Fruit fly (Drosophila melanogaster) whole organism, prepupa: ENCODE data around the gene CG31915.

Experiments used
- CG10631 ChIP-seq: fragments of 200-800 bp; sonication (Bioruptor generic); optimal IDR thresholded peaks from 2 replicates; lab custom pipeline; 2016; ENCODE audit warnings: missing biosample characterization, missing genetic modification characterization
- CG11294 ChIP-seq: fragments of 200-800 bp; sonication (Bioruptor generic); IDR thresholded peaks from 2 replicates; pipeline ENCODE4 v1.3.6; 2022; ENCODE audit warnings: missing biosample characterization, missing genetic modification characterization
- CG11762 ChIP-seq: fragments of 200-800 bp; sonication (Bioruptor generic); optimal IDR thresholded peaks from 3 replicates; lab custom pipeline; 2016; ENCODE audit warnings: missing biosample characterization, missing genetic modification characterization; ENCODE audit not compliant: insufficient read depth
- CG11902 ChIP-seq: fragments of 200-800 bp; sonication (Bioruptor generic); optimal IDR thresholded peaks from 3 replicates; lab custom pipeline; 2016; ENCODE audit warnings: missing biosample characterization, missing genetic modification characterization
- CG15336 ChIP-seq: fragments of 200-800 bp; sonication (Bioruptor generic); IDR thresholded peaks from 2 replicates; pipeline ENCODE4 v1.3.6; 2022; ENCODE audit warnings: missing biosample characterization, missing genetic modification characterization
- CG1621 ChIP-seq: fragments of 200-800 bp; sonication (Bioruptor generic); optimal IDR thresholded peaks from 3 replicates; lab custom pipeline; 2018; ENCODE audit warnings: missing biosample characterization, mild to moderate bottlenecking, missing genetic modification characterization
- CG3032 ChIP-seq: fragments of 200-800 bp; optimal IDR thresholded peaks from 2 replicates; lab custom pipeline; 2019; ENCODE audit warnings: missing biosample characterization, mild to moderate bottlenecking, missing genetic modification characterization, moderate library complexity
- CG31627 ChIP-seq: fragments of 200-800 bp; sonication (Bioruptor generic); optimal IDR thresholded peaks from 3 replicates; lab custom pipeline; 2016; ENCODE audit warnings: missing biosample characterization, missing genetic modification characterization
- CG32006 ChIP-seq: fragments of 200-800 bp; sonication (Bioruptor generic); optimal IDR thresholded peaks from 3 replicates; lab custom pipeline; 2017; ENCODE audit warnings: missing biosample characterization, mild to moderate bottlenecking, missing genetic modification characterization
- CG4318 ChIP-seq: fragments of 200-800 bp; sonication (Bioruptor generic); optimal IDR thresholded peaks from 3 replicates; lab custom pipeline; 2017; ENCODE audit warnings: missing biosample characterization, mild to moderate bottlenecking, missing genetic modification characterization
- CG6163 ChIP-seq: fragments of 200-800 bp; sonication (Bioruptor generic); IDR thresholded peaks from 3 replicates; pipeline ENCODE4 v1.3.6; 2022; ENCODE audit warnings: missing biosample characterization, missing genetic modification characterization
- CG6276 ChIP-seq: fragments of 200-800 bp; sonication (Bioruptor generic); optimal IDR thresholded peaks from 2 replicates; lab custom pipeline; 2017; ENCODE audit warnings: missing biosample characterization, mild to moderate bottlenecking, missing genetic modification characterization
- CG6792 ChIP-seq: fragments of 200-800 bp; sonication (Bioruptor generic); optimal IDR thresholded peaks from 3 replicates; lab custom pipeline; 2016; ENCODE audit warnings: missing biosample characterization, missing genetic modification characterization
- CG6854 ChIP-seq: fragments of 200-800 bp; sonication (Bioruptor generic); optimal IDR thresholded peaks from 2 replicates; lab custom pipeline; 2017; ENCODE audit warnings: missing biosample characterization, mild to moderate bottlenecking, missing genetic modification characterization
- CG7368 ChIP-seq: fragments of 200-800 bp; sonication (Bioruptor generic); optimal IDR thresholded peaks from 3 replicates; lab custom pipeline; 2016; ENCODE audit warnings: missing biosample characterization, missing genetic modification characterization
- CG8632 ChIP-seq: fragments of 200-800 bp; sonication (Bioruptor generic); optimal IDR thresholded peaks from 3 replicates; lab custom pipeline; 2016; ENCODE audit warnings: missing biosample characterization, missing genetic modification characterization
- Eip78C ChIP-seq: fragments of 200-800 bp; sonication (Bioruptor generic); peaks from one replicate; lab custom pipeline; 2016; ENCODE audit warnings: missing biosample characterization, missing genetic modification characterization
- Eip93F ChIP-seq: fragments of 200-800 bp; sonication (Bioruptor generic); optimal IDR thresholded peaks from 2 replicates; lab custom pipeline; 2016; ENCODE audit warnings: missing biosample characterization, mild to moderate bottlenecking, missing genetic modification characterization
- Ets21C ChIP-seq: fragments of 200-800 bp; sonication (Bioruptor generic); optimal IDR thresholded peaks from 3 replicates; lab custom pipeline; 2016; ENCODE audit warnings: missing biosample characterization, missing genetic modification characterization
- Ets96B ChIP-seq: fragments of 200-800 bp; optimal IDR thresholded peaks from 2 replicates; lab custom pipeline; 2019; ENCODE audit warnings: missing biosample characterization, mild to moderate bottlenecking, missing genetic modification characterization, moderate library complexity
- Hr38 ChIP-seq: sonication (Bioruptor generic); optimal IDR thresholded peaks from 2 replicates; lab custom pipeline; 2016; ENCODE audit warnings: missing biosample characterization, missing genetic modification characterization
- Hr39 ChIP-seq: fragments of 200-800 bp; sonication (Bioruptor generic); optimal IDR thresholded peaks from 2 replicates; lab custom pipeline; 2016; ENCODE audit warnings: missing biosample characterization, missing genetic modification characterization
- Lpt ChIP-seq: fragments of 200-800 bp; sonication (Bioruptor generic); optimal IDR thresholded peaks from 3 replicates; lab custom pipeline; 2016; ENCODE audit warnings: missing biosample characterization, missing genetic modification characterization
- Met ChIP-seq: fragments of 200-800 bp; sonication (Bioruptor generic); optimal IDR thresholded peaks from 3 replicates; lab custom pipeline; 2016; ENCODE audit warnings: missing biosample characterization, missing genetic modification characterization
- OdsH ChIP-seq: fragments of 200-800 bp; sonication (Bioruptor generic); optimal IDR thresholded peaks from 3 replicates; lab custom pipeline; 2016; ENCODE audit warnings: missing biosample characterization, missing genetic modification characterization
- Smox ChIP-seq: fragments of 200-800 bp; sonication (Bioruptor generic); optimal IDR thresholded peaks from 3 replicates; lab custom pipeline; 2016; ENCODE audit warnings: missing biosample characterization, missing genetic modification characterization
- Sox15 ChIP-seq: fragments of 200-800 bp; sonication (Bioruptor generic); optimal IDR thresholded peaks from 3 replicates; lab custom pipeline; 2016; ENCODE audit warnings: missing biosample characterization, missing genetic modification characterization
- achi ChIP-seq: fragments of 200-800 bp; sonication (Bioruptor generic); optimal IDR thresholded peaks from 3 replicates; lab custom pipeline; 2016; ENCODE audit warnings: missing biosample characterization, missing genetic modification characterization
- acj6 ChIP-seq: fragments of 200-800 bp; sonication (Bioruptor generic); optimal IDR thresholded peaks from 3 replicates; lab custom pipeline; 2016; ENCODE audit warnings: missing biosample characterization, missing genetic modification characterization
- dsx ChIP-seq: fragments of 200-800 bp; optimal IDR thresholded peaks from 3 replicates; lab custom pipeline; 2019; ENCODE audit warnings: missing biosample characterization, mild to moderate bottlenecking, missing genetic modification characterization, moderate library complexity; ENCODE audit not compliant: poor library complexity, severe bottlenecking
- eg ChIP-seq: fragments of 200-800 bp; sonication (Bioruptor generic); IDR thresholded peaks from 3 replicates; pipeline ENCODE4 v1.3.6; 2022; ENCODE audit warnings: missing biosample characterization, missing genetic modification characterization
- esn ChIP-seq: fragments of 200-800 bp; sonication (Bioruptor generic); optimal IDR thresholded peaks from 2 replicates; lab custom pipeline; 2016; ENCODE audit warnings: missing biosample characterization, mild to moderate bottlenecking, missing genetic modification characterization, moderate library complexity
- fd85E ChIP-seq: fragments of 200-800 bp; sonication (Bioruptor generic); optimal IDR thresholded peaks from 3 replicates; lab custom pipeline; 2016; ENCODE audit warnings: missing biosample characterization, missing genetic modification characterization
- fkh ChIP-seq: fragments of 200-800 bp; sonication (Bioruptor generic); optimal IDR thresholded peaks from 3 replicates; lab custom pipeline; 2017; ENCODE audit warnings: missing biosample characterization, mild to moderate bottlenecking, missing genetic modification characterization, moderate library complexity
- salr ChIP-seq, 2 experiments: fragments of 200-800 bp; sonication (Bioruptor generic); optimal IDR thresholded peaks; 3 replicates each; lab custom pipeline; 2016 to 2018; ENCODE audit warnings: missing biosample characterization in 2 of 2, missing genetic modification characterization in 2 of 2, mild to moderate bottlenecking in 1 of 2
- spab ChIP-seq: fragments of 200-800 bp; sonication (Bioruptor generic); optimal IDR thresholded peaks from 2 replicates; lab custom pipeline; 2017; ENCODE audit warnings: missing biosample characterization, mild to moderate bottlenecking, missing genetic modification characterization, missing genetic modification reagents
- ss ChIP-seq, 2 experiments: fragments of 200-800 bp; sonication (Bioruptor generic); optimal IDR thresholded peaks; 2 replicates in 1 of 2; 3 replicates in 1 of 2; lab custom pipeline; 2017 to 2018; ENCODE audit warnings: mild to moderate bottlenecking in 2 of 2, missing biosample characterization in 2 of 2, missing genetic modification characterization in 2 of 2, moderate library complexity in 1 of 2
- svp ChIP-seq: fragments of 200-800 bp; sonication (Bioruptor generic); peaks from one replicate; lab custom pipeline; 2016; ENCODE audit warnings: missing biosample characterization, missing genetic modification characterization
- topi ChIP-seq: fragments of 200-800 bp; sonication (Bioruptor generic); optimal IDR thresholded peaks from 3 replicates; lab custom pipeline; 2016; ENCODE audit warnings: missing biosample characterization, missing genetic modification characterization
- vri ChIP-seq: fragments of 200-800 bp; sonication (Bioruptor generic); optimal IDR thresholded peaks from 3 replicates; lab custom pipeline; 2016; ENCODE audit warnings: missing biosample characterization, mild to moderate bottlenecking, missing genetic modification characterization

The CG31915 gene

dm6 chr2L:5550735-5551134 lies 22.8 kb downstream of the CG31915 start, which contains the start of gene CG14014:
TSS of gene CG14014 (minus strand) at chr2L:5550835.
- TF ChIP-seq CG4318 (GFP tag; lab: Kevin White, UChicago) (no peak), vri (no peak), CG32006 (GFP tag; lab: Kevin White, UChicago) (no peak), topi (GFP tag; lab: Kevin White, UChicago) (no peak), CG10631 (GFP tag; lab: Kevin White, UChicago) (no peak), salr (GFP tag; optimal IDR thresholded peaks at IDR 0.05; lab: Kevin White, UChicago) (no peak), achi (GFP tag; lab: Kevin White, UChicago) (no peak), eg (GFP tag; lab: Robert Waterston, UW) (no peak), fkh (GFP tag; lab: Kevin White, UChicago) (no peak), CG15336 (no peak), CG8632 (GFP tag; lab: Kevin White, UChicago) (no peak)

- no peak for TF ChIP-seq CG7368 (GFP tag; lab: Kevin White, UChicago)
- TF ChIP-seq OdsH (GFP tag; lab: Kevin White, UChicago) = no peak
- no peak for TF ChIP-seq Hr39 (GFP tag; lab: Kevin White, UChicago)
- TF ChIP-seq Lpt (GFP tag; lab: Kevin White, UChicago) = no peak
- TF ChIP-seq, all 60 proteins: peak for 0
These were observed 23.6 kb downstream of the CG31915 start, which contains the start of gene CG18269 for dm6 chr2L:5551538-5551937. TSS of gene CG18269 (plus strand) at chr2L:5551838.

dm6 chr2L:5553750-5554149 lies 25.8 kb downstream of the CG31915 start, which contains the start of the genes CG14013 and CG14017:
TSS of gene CG14013 (minus strand) at chr2L:5553850.
TSS of gene CG14017 (plus strand) at chr2L:5553897.
- TF ChIP-seq CG32006 (GFP tag; lab: Kevin White, UChicago) (no peak), CG3032 (tag; lab: Kevin White, UChicago) (no peak), Eip93F (GFP tag; lab: Kevin White, UChicago) (no peak), Ets21C (GFP tag; lab: Kevin White, UChicago) (no peak), acj6 (GFP tag; lab: Kevin White, UChicago) (no peak)

dm6 chr2L:5554818-5555217 lies 26.9 kb downstream of the CG31915 start, which contains the start of gene GluRIIA:
TSS of gene GluRIIA (plus strand) at chr2L:5555072.
- TF ChIP-seq Lpt (GFP tag; lab: Kevin White, UChicago) (no peak), Hr38 (no peak), CG11902 (GFP tag; lab: Kevin White, UChicago) (no peak), CG31627 (GFP tag; lab: Kevin White, UChicago) (no peak), CG1621 (tag; lab: Kevin White, UChicago) (no peak), CG11294 (GFP tag; lab: Robert Waterston, UW) (no peak), CG6854 (GFP tag; lab: Kevin White, UChicago) (no peak)

dm6 chr2L:5558809-5559392 lies 31.0 kb downstream of the CG31915 start, which contains the start of gene GluRIIB:
TSS of gene GluRIIB (plus strand) at chr2L:5559342.
- TF ChIP-seq Ets96B (tag; lab: Kevin White, UChicago) = no peak
- no peak for TF ChIP-seq Smox (GFP tag; lab: Kevin White, UChicago)
- TF ChIP-seq Met = no peak
- TF ChIP-seq fd85E (GFP tag; lab: Kevin White, UChicago) = no peak
- TF ChIP-seq CG10631 (GFP tag; lab: Kevin White, UChicago) = no peak

dm6 chr2L:5567103-5567502 lies 39.2 kb downstream of the CG31915 start:
- TF ChIP-seq CG31627 (GFP tag; lab: Kevin White, UChicago) = no peak
- no peak for TF ChIP-seq vri
- no peak for TF ChIP-seq fd85E (GFP tag; lab: Kevin White, UChicago)
- TF ChIP-seq fkh (GFP tag; lab: Kevin White, UChicago) = no peak
- peak; percentile 44 for TF ChIP-seq spab (GFP tag; lab: Kevin White, UChicago)
- TF ChIP-seq CG6163 (GFP tag; lab: Robert Waterston, UW) = peak; percentile 86
- peak in 1 of 2 experiments; percentile 21 for TF ChIP-seq ss (GFP tag; optimal IDR thresholded peaks at IDR 0.05; lab: Kevin White, UChicago)
- TF ChIP-seq Sox15 = peak; percentile 18
- no peak for TF ChIP-seq esn
- peak; percentile 36 for TF ChIP-seq svp (GFP tag; lab: Kevin White, UChicago)
- TF ChIP-seq dsx (GFP tag; lab: Kevin White, UChicago) = peak; percentile 42
- TF ChIP-seq CG7368 (GFP tag; lab: Kevin White, UChicago) = peak; percentile 2
- peak; percentile 60 for TF ChIP-seq CG32006 (GFP tag; lab: Kevin White, UChicago)
- peak; percentile 50 for TF ChIP-seq CG6276 (GFP tag; lab: Kevin White, UChicago)
- no peak for TF ChIP-seq Met
- no peak for TF ChIP-seq Smox (GFP tag; lab: Kevin White, UChicago)
- peak; percentile 4 for TF ChIP-seq CG11762 (GFP tag; lab: Kevin White, UChicago)
- TF ChIP-seq CG6792 (GFP tag; lab: Kevin White, UChicago) = peak; percentile 35
- TF ChIP-seq Eip78C (GFP tag; lab: Kevin White, UChicago) = peak; percentile 72
